Worm (Caenorhabditis elegans) whole organism, L4/young adult: ENCODE results near the gene F08F3.8.

Experiments used
- W03F9.2 ChIP-seq: fragments of 150-350 bp; optimal IDR thresholded peaks from 2 replicates; lab custom pipeline; 2014; ENCODE audit warnings: missing biosample characterization, missing genetic modification characterization
- dao-5 ChIP-seq: sonication (generic microtip); optimal IDR thresholded peaks from 2 replicates; lab custom pipeline; 2016; ENCODE audit warnings: missing genotype, missing genetic modification characterization, moderate library complexity, missing compliant biosample characterization
- him-1 ChIP-seq: sonication (generic microtip); optimal IDR thresholded peaks from 2 replicates; lab custom pipeline; 2016; ENCODE audit warnings: missing genotype, missing genetic modification reagents, missing genetic modification characterization, missing compliant biosample characterization

Gene F08F3.8

ce11 chrV:5392993-5393628 lies 39.3 kb downstream of the F08F3.8 start, which contains the start of gene C35A11.4:
Gene C35A11.4 (minus strand): TSS chrV:5393148.
- TF ChIP-seq W03F9.2 (tag; lab: Kevin White, UChicago) (no peak), dao-5 (tag; lab: Kevin White, UChicago) (no peak), him-1 (tag; lab: Kevin White, UChicago) (no peak)

ce11 chrV:5385914-5386493 lies 46.4 kb downstream of the F08F3.8 start, which contains the start of gene C35A11.2:
Gene C35A11.2 (plus strand): TSS chrV:5386299.
- TF ChIP-seq dao-5 (tag; lab: Kevin White, UChicago): no peak
- no peak for TF ChIP-seq him-1 (tag; lab: Kevin White, UChicago)
- TF ChIP-seq W03F9.2 (tag; lab: Kevin White, UChicago): no peak
